Worm (Caenorhabditis elegans) whole organism, midembryonic: ENCODE results near the gene tag-131.

Experiments used
- T22C8.4 ChIP-seq: fragments of 200-800 bp; sonication (Bioruptor generic); IDR thresholded peaks from 2 replicates; pipeline ENCODE4 v1.3.6; 2022; ENCODE audit warnings: missing genetic modification characterization, missing compliant biosample characterization
- cog-1 ChIP-seq: sonication (generic microtip); optimal IDR thresholded peaks from 2 replicates; lab custom pipeline; 2016; ENCODE audit warnings: missing genetic modification characterization, missing compliant biosample characterization
- flt-1 ChIP-seq: fragments of 200-800 bp; sonication (Bioruptor generic); IDR thresholded peaks from 2 replicates; pipeline ENCODE4 v1.3.6; 2022; ENCODE audit warnings: missing genetic modification characterization, missing compliant biosample characterization
- klf-2 ChIP-seq: fragments of 200-800 bp; sonication (Bioruptor generic); conservative IDR thresholded peaks from 2 replicates; pipeline ENCODE4 v1.3.6; 2022; ENCODE audit warnings: missing genetic modification reagents, missing genetic modification characterization, missing compliant biosample characterization
- med-1 ChIP-seq: sonication (generic microtip); optimal IDR thresholded peaks from 2 replicates; lab custom pipeline; 2017; ENCODE audit warnings: missing genetic modification characterization, mild to moderate bottlenecking, missing compliant biosample characterization, antibody characterized with exemption, missing genetic modification reagents; ENCODE audit not compliant: insufficient read depth
- ref-1 ChIP-seq: fragments of 200-800 bp; sonication (Bioruptor generic); conservative IDR thresholded peaks from 2 replicates; pipeline ENCODE4 v1.3.6; 2022; ENCODE audit warnings: missing genetic modification reagents, missing genetic modification characterization, missing compliant biosample characterization
- tab-1 ChIP-seq: fragments of 200-800 bp; sonication (Bioruptor generic); IDR thresholded peaks from 2 replicates; pipeline ENCODE4 v1.3.6; 2022; ENCODE audit warnings: missing genetic modification characterization, missing compliant biosample characterization
- ztf-23 ChIP-seq: fragments of 200-800 bp; sonication (Bioruptor generic); IDR thresholded peaks from 2 replicates; pipeline ENCODE4 v1.3.6; 2022; ENCODE audit warnings: missing genetic modification reagents, missing genetic modification characterization, missing compliant biosample characterization
- ztf-29 ChIP-seq: fragments of 200-800 bp; sonication (Bioruptor generic); IDR thresholded peaks from 2 replicates; pipeline ENCODE4 v1.3.6; 2022; ENCODE audit warnings: missing genetic modification reagents, missing genetic modification characterization, missing compliant biosample characterization

tag-131 gene

DNA sequence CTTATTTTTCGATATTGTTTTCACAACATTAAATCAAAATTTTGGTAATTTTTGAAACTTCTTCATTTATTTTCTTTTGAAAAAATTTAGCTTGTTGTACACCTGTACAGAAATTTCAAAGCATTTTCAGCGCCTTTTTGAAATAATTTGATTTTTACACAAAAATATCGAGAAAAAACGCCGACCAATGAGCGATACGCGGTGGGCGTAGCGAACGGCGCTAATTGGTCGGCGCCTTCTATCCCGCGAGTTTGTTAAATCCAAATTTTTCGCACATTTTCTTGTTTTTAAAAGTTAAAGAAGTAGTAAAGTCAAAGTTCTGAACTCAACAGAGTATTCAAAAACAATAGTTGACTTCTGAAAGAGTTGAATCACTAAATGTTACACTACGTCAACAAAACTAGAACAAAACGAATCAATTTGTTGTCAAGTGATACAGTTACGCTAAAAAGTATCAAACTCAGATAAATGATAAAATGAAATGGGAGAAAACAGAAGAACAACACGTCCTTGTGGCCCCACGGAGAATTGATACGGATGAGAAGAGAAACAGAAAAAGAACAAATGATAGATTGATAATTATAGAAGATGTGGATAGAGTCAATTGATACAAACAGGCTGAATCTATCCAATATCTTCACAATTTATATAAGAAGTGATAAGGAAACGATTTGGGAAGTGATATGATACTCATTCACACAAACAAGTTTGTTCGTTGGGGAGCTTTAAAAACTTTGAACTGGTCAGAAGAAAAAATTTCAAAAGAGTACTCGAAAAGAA, 10.9 kb downstream of the tag-131 start:
- TF ChIP-seq med-1 (GFP tag; lab: Kevin White, UChicago): no peak
- TF ChIP-seq ref-1: no peak
- TF ChIP-seq ztf-29 (GFP tag; lab: Robert Waterston, UW): no peak
- no peak for TF ChIP-seq flt-1 (GFP tag; lab: Robert Waterston, UW)

ce11 chrIII:4330984-4331383, 13.5 kb downstream of the tag-131 start, which contains the start of gene gly-6:
Gene gly-6, minus strand, starts transcription at chrIII:4331228.
- TF ChIP-seq cog-1 (tag; lab: Kevin White, UChicago) (no peak), klf-2 (GFP tag; lab: Robert Waterston, UW) (no peak), med-1 (GFP tag; lab: Kevin White, UChicago) (no peak), T22C8.4 (no peak), ztf-23 (GFP tag; lab: Robert Waterston, UW) (no peak), flt-1 (GFP tag; lab: Robert Waterston, UW) (no peak), ref-1 (no peak), tab-1 (no peak), ztf-29 (GFP tag; lab: Robert Waterston, UW) (no peak)

ce11 chrIII:4332543-4333042, 15.1 kb downstream of the tag-131 start, which contains the start of gene cdk-12:
Gene cdk-12, plus strand, starts transcription at chrIII:4332992.
- no peak for TF ChIP-seq ref-1
- TF ChIP-seq ztf-23 (GFP tag; lab: Robert Waterston, UW): no peak
- no peak for TF ChIP-seq tab-1
- TF ChIP-seq ztf-29 (GFP tag; lab: Robert Waterston, UW): no peak
- no peak for TF ChIP-seq T22C8.4
- TF ChIP-seq med-1 (GFP tag; lab: Kevin White, UChicago): no peak
- no peak for TF ChIP-seq flt-1 (GFP tag; lab: Robert Waterston, UW)
- no peak for TF ChIP-seq klf-2 (GFP tag; lab: Robert Waterston, UW)
- TF ChIP-seq cog-1 (tag; lab: Kevin White, UChicago): no peak

DNA sequence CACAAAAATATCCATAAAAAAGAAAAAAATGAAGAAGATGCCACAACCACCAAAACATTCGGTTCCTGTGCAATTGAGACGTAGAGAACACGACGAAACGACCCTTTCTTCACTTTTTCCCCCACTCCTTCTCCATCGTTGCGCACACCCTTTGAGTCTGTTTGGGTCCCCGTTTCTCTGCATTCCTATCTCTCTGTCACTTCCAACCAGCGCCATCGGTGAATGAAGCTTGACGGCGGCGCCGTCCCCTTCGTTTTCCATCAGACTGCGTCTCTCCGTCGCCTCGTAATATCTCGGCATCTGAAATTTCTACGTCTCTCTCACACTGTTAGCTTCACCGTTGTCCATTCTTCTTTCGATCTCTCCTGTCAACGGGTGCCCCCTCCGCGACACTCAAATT, 18.1 kb downstream of the tag-131 start:
- no peak for TF ChIP-seq ref-1
- no peak for TF ChIP-seq med-1 (GFP tag; lab: Kevin White, UChicago)

ce11 chrIII:4343070-4343469, 25.6 kb downstream of the tag-131 start, which contains the start of the genes B0285.3 and lcmt-1:
Gene B0285.3, minus strand, starts transcription at chrIII:4343336.
Gene lcmt-1, plus strand, starts transcription at chrIII:4343446.
- TF ChIP-seq cog-1 (tag; lab: Kevin White, UChicago) (no peak), T22C8.4 (no peak), tab-1 (no peak), klf-2 (GFP tag; lab: Robert Waterston, UW) (no peak), ztf-29 (GFP tag; lab: Robert Waterston, UW) (no peak), ref-1 (no peak), med-1 (GFP tag; lab: Kevin White, UChicago) (no peak), flt-1 (GFP tag; lab: Robert Waterston, UW) (peak; percentile 40; the same call in 1 of the 2 replicates), ztf-23 (GFP tag; lab: Robert Waterston, UW) (0 out of 2 replicates have a peak, but pooled peaks have one; percentile 5)

DNA sequence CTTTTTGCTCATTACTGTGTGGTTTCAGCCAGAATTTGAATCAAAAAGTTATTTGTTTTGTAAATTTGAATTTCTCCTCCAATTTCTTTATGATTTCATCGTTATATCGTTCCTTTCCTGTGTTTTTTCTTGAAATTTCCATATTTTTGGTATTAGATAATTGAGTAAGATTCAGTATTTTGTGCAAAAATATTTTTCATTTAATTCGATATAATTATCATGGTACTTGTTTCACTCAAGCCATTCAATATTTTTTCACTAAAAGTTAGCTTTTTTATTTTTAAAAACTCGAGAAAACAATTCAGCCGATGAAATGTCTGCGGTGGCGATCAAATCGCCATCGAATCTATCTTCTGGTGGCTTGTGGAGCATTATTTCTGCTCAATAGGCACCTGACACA, 27.5 kb downstream of the tag-131 start, which contains the start of gene hse-5:
hse-5 (plus strand) TSS at position 301 of the 400 bp plus-strand sequence.
- TF ChIP-seq cog-1 (tag; lab: Kevin White, UChicago) (no peak), tab-1 (no peak), ztf-29 (GFP tag; lab: Robert Waterston, UW) (no peak), ztf-23 (GFP tag; lab: Robert Waterston, UW) (no peak), T22C8.4 (no peak), med-1 (GFP tag; lab: Kevin White, UChicago) (no peak), flt-1 (GFP tag; lab: Robert Waterston, UW) (no peak)

ce11 chrIII:4349799-4350198, 32.3 kb downstream of the tag-131 start, which contains the start of gene B0285.6:
Gene B0285.6, plus strand, starts transcription at chrIII:4350099.
- TF ChIP-seq ref-1: no peak
- TF ChIP-seq ztf-29 (GFP tag; lab: Robert Waterston, UW): no peak
- TF ChIP-seq tab-1: no peak
- TF ChIP-seq med-1 (GFP tag; lab: Kevin White, UChicago): no peak
- no peak for TF ChIP-seq flt-1 (GFP tag; lab: Robert Waterston, UW)
- TF ChIP-seq cog-1 (tag; lab: Kevin White, UChicago): no peak
- no peak for TF ChIP-seq ztf-23 (GFP tag; lab: Robert Waterston, UW)
- TF ChIP-seq T22C8.4: no peak
- TF ChIP-seq klf-2 (GFP tag; lab: Robert Waterston, UW): no peak

DNA sequence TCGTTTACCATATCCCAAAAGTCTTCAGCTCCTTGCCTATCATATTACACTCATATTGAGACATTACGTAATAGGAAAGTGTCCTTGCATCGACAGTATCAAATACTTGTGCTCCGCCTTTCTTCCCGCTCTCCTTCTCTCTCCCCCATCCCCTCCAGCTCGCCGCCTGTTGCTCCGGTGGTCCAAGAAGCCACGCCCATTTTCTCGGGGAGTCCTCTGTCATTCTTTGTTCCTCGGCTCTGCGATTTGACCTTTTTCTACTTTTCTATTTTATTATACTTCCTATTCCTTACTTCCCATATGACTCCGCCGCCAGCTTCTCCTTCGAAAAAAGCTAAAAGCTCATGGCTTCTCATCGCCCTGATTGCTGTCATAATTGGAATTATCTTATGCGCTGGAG, 38.9 kb downstream of the tag-131 start, which contains the start of gene mnp-1:
mnp-1 (plus strand) TSS at position 211 of the 400 bp plus-strand sequence.
- TF ChIP-seq tab-1: no peak
- 0 out of 2 replicates have a peak, but pooled peaks have one; percentile 44 for TF ChIP-seq flt-1 (GFP tag; lab: Robert Waterston, UW)

DNA sequence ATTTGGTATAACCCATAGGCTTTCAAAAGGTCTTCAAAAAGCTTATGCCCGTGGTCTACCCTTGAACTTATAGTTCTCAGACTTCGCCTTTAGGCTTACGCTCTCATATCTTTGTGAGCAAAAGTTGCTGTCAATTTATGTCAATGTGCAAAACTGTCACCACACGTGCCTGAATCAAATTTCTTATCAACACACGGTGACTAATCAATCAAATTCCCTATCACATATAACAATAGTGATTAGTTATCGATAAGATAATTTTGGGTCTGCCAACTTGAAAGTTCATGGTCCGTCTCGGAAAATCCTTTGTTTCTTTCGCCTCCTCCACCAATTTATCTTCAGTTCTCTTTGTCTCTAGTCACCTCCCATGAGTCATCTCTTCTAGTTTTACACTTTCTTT, 39.9 kb downstream of the tag-131 start:
- TF ChIP-seq ztf-23 (GFP tag; lab: Robert Waterston, UW): no peak
- no peak for TF ChIP-seq tab-1
- no peak for TF ChIP-seq ztf-29 (GFP tag; lab: Robert Waterston, UW)
- no peak for TF ChIP-seq med-1 (GFP tag; lab: Kevin White, UChicago)
- no peak for TF ChIP-seq cog-1 (tag; lab: Kevin White, UChicago)
- no peak for TF ChIP-seq ref-1
- no peak for TF ChIP-seq flt-1 (GFP tag; lab: Robert Waterston, UW)
- no peak for TF ChIP-seq T22C8.4
- TF ChIP-seq klf-2 (GFP tag; lab: Robert Waterston, UW): no peak
